Worm (Caenorhabditis elegans) whole organism, L3 larva: Measurements from ENCODE around the gene M02E1.1.

Source experiments
- ZK546.5 ChIP-seq: sonication (generic microtip); optimal IDR thresholded peaks from 2 replicates; lab custom pipeline; 2017; ENCODE audit warnings: missing biosample characterization, missing genetic modification characterization
- ama-1 ChIP-seq: fragments of 150-350 bp; optimal IDR thresholded peaks from 2 replicates; lab custom pipeline; 2018
- ceh-16 ChIP-seq: sonication (generic microtip); optimal IDR thresholded peaks from 2 replicates; lab custom pipeline; 2017; ENCODE audit warnings: missing biosample characterization, missing genetic modification characterization
- ceh-28 ChIP-seq: fragments of 150-350 bp; optimal IDR thresholded peaks from 2 replicates; lab custom pipeline; 2014; ENCODE audit warnings: missing biosample characterization, missing genetic modification reagents, missing genetic modification characterization
- ceh-82 ChIP-seq: fragments of 150-350 bp; optimal IDR thresholded peaks from 2 replicates; lab custom pipeline; 2014; ENCODE audit warnings: missing biosample characterization, missing genetic modification characterization
- ceh-9 ChIP-seq: sonication (generic microtip); optimal IDR thresholded peaks from 2 replicates; lab custom pipeline; 2018; ENCODE audit warnings: missing biosample characterization, missing genetic modification characterization
- daf-12 ChIP-seq: fragments of 150-350 bp; optimal IDR thresholded peaks from 2 replicates; lab custom pipeline; 2014; ENCODE audit warnings: missing biosample characterization, missing genetic modification reagents, missing genetic modification characterization
- egl-27 ChIP-seq: sonication (generic microtip); optimal IDR thresholded peaks from 4 replicates; lab custom pipeline; 2017; ENCODE audit warnings: missing biosample characterization, missing genetic modification reagents, missing genetic modification characterization
- egl-5 ChIP-seq: fragments of 150-350 bp; optimal IDR thresholded peaks from 2 replicates; lab custom pipeline; 2017; ENCODE audit warnings: missing biosample characterization, missing genetic modification reagents, missing genetic modification characterization, inconsistent platforms
- elt-2 ChIP-seq: sonication (generic microtip); optimal IDR thresholded peaks from 2 replicates; lab custom pipeline; 2016; ENCODE audit warnings: missing genetic modification reagents, mild to moderate bottlenecking, missing genetic modification characterization, missing compliant biosample characterization
- fkh-10 ChIP-seq: sonication (generic microtip); optimal IDR thresholded peaks from 2 replicates; lab custom pipeline; 2017; ENCODE audit warnings: missing biosample characterization, missing genetic modification reagents, missing genetic modification characterization
- fkh-2 ChIP-seq: fragments of 150-350 bp; optimal IDR thresholded peaks from 2 replicates; lab custom pipeline; 2014; ENCODE audit warnings: missing biosample characterization, missing genetic modification reagents, missing genetic modification characterization
- fos-1 ChIP-seq: fragments of 150-350 bp; optimal IDR thresholded peaks from 2 replicates; lab custom pipeline; 2014; ENCODE audit warnings: missing biosample characterization, missing genetic modification characterization
- hmg-11 ChIP-seq: sonication (generic microtip); optimal IDR thresholded peaks from 2 replicates; lab custom pipeline; 2016; ENCODE audit warnings: missing genetic modification characterization, missing compliant biosample characterization
- lin-39 ChIP-seq: fragments of 150-350 bp; optimal IDR thresholded peaks from 2 replicates; lab custom pipeline; 2018; ENCODE audit warnings: missing biosample characterization, missing genetic modification reagents, missing genetic modification characterization
- lsy-12 ChIP-seq: sonication (generic microtip); optimal IDR thresholded peaks from 2 replicates; lab custom pipeline; 2016; ENCODE audit warnings: mild to moderate bottlenecking, missing genetic modification characterization, missing compliant biosample characterization
- mdl-1 ChIP-seq: fragments of 150-350 bp; optimal IDR thresholded peaks from 2 replicates; lab custom pipeline; 2014; ENCODE audit warnings: missing biosample characterization, missing genetic modification characterization
- mml-1 ChIP-seq: fragments of 150-350 bp; sonication (generic microtip); optimal IDR thresholded peaks from 3 replicates; lab custom pipeline; 2014; ENCODE audit warnings: missing biosample characterization, missing genetic modification characterization
- nfya-1 ChIP-seq: sonication (generic microtip); optimal IDR thresholded peaks from 2 replicates; lab custom pipeline; 2017; ENCODE audit warnings: missing genetic modification characterization, mild to moderate bottlenecking, missing compliant biosample characterization, antibody characterized with exemption, moderate library complexity; ENCODE audit not compliant: insufficient read depth
- nhr-12 ChIP-seq: fragments of 150-350 bp; optimal IDR thresholded peaks from 2 replicates; lab custom pipeline; 2014; ENCODE audit warnings: missing biosample characterization, missing genetic modification characterization
- nhr-23 ChIP-seq: fragments of 150-350 bp; optimal IDR thresholded peaks from 2 replicates; lab custom pipeline; 2014; ENCODE audit warnings: missing biosample characterization, missing genetic modification reagents, missing genetic modification characterization
- nhr-237 ChIP-seq: fragments of 150-350 bp; optimal IDR thresholded peaks from 2 replicates; lab custom pipeline; 2014; ENCODE audit warnings: missing biosample characterization, missing genetic modification characterization
- nhr-25 ChIP-seq: sonication (generic microtip); optimal IDR thresholded peaks from 2 replicates; lab custom pipeline; 2017; ENCODE audit warnings: missing biosample characterization, missing genetic modification characterization
- nhr-43 ChIP-seq: sonication (generic microtip); optimal IDR thresholded peaks from 2 replicates; lab custom pipeline; 2016; ENCODE audit warnings: mild to moderate bottlenecking, missing genetic modification characterization, missing compliant biosample characterization; ENCODE audit not compliant: poor library complexity, severe bottlenecking
- nhr-76 ChIP-seq: fragments of 150-350 bp; sonication (generic microtip); optimal IDR thresholded peaks from 5 replicates; lab custom pipeline; 2014; ENCODE audit warnings: missing biosample characterization, missing genetic modification characterization
- nhr-77 ChIP-seq: fragments of 150-350 bp; optimal IDR thresholded peaks from 2 replicates; lab custom pipeline; 2014; ENCODE audit warnings: missing biosample characterization, missing genetic modification characterization
- pha-4 ChIP-seq: fragments of 150-350 bp; optimal IDR thresholded peaks from 2 replicates; lab custom pipeline; 2014; ENCODE audit warnings: missing biosample characterization, missing genetic modification reagents, missing genetic modification characterization
- pqm-1 ChIP-seq: fragments of 150-350 bp; optimal IDR thresholded peaks from 2 replicates; lab custom pipeline; 2017; ENCODE audit warnings: missing biosample characterization, missing genetic modification characterization, inconsistent platforms
- sea-2 ChIP-seq: fragments of 150-350 bp; sonication (generic microtip); optimal IDR thresholded peaks from 4 replicates; lab custom pipeline; 2014; ENCODE audit warnings: missing biosample characterization, missing genetic modification reagents, missing genetic modification characterization
- snpc-4 ChIP-seq: fragments of 150-350 bp; optimal IDR thresholded peaks from 2 replicates; lab custom pipeline; 2014; ENCODE audit warnings: missing biosample characterization, missing genetic modification characterization
- tbx-2 ChIP-seq: sonication (generic microtip); optimal IDR thresholded peaks from 2 replicates; lab custom pipeline; 2016; ENCODE audit warnings: mild to moderate bottlenecking, missing genetic modification characterization, missing compliant biosample characterization
- unc-39 ChIP-seq: sonication (generic microtip); optimal IDR thresholded peaks from 4 replicates; lab custom pipeline; 2017; ENCODE audit warnings: missing biosample characterization, missing genetic modification characterization
- unc-62 ChIP-seq: fragments of 150-350 bp; sonication (generic microtip); optimal IDR thresholded peaks from 4 replicates; lab custom pipeline; 2014; ENCODE audit warnings: missing biosample characterization, missing genetic modification reagents, missing genetic modification characterization
- ztf-11 ChIP-seq: fragments of 150-350 bp; optimal IDR thresholded peaks from 2 replicates; lab custom pipeline; 2014; ENCODE audit warnings: missing biosample characterization, missing genetic modification characterization
- ztf-4 ChIP-seq: fragments of 150-350 bp; optimal IDR thresholded peaks from 2 replicates; lab custom pipeline; 2014; ENCODE audit warnings: missing biosample characterization, missing genetic modification characterization

The M02E1.1 gene

ce11 chrX:353134-353669 is 27.3 kb downstream of the M02E1.1 start, which contains the start of gene sor-3 (continued):
- TF ChIP-seq ztf-11 (tag; lab: Kevin White, UChicago) (no peak), lsy-12 (tag; lab: Kevin White, UChicago) (peak; percentile 38), unc-39 (tag; lab: Kevin White, UChicago) (no peak), tbx-2 (tag; lab: Kevin White, UChicago) (peak; percentile 70), ceh-16 (peak; percentile 39), ama-1 (no peak), pha-4 (tag; lab: Kevin White, UChicago) (peak; percentile 84)

ce11 chrX:357792-358191 is 31.9 kb downstream of the M02E1.1 start, which contains the start of gene C04E7.1:
C04E7.1 (plus strand) TSS chrX:358092.
- TF ChIP-seq snpc-4 (tag; lab: Kevin White, UChicago) (no peak), fkh-10 (GFP tag; lab: Kevin White, UChicago) (no peak), nhr-237 (tag; lab: Kevin White, UChicago) (no peak), ceh-82 (no peak), fos-1 (tag; lab: Kevin White, UChicago) (no peak), egl-5 (tag; lab: Kevin White, UChicago) (no peak), ceh-16 (no peak), unc-62 (GFP tag; lab: Kevin White, UChicago) (no peak), lin-39 (tag; lab: Kevin White, UChicago) (no peak), ceh-9 (tag; lab: Kevin White, UChicago) (no peak), nfya-1 (tag; lab: Kevin White, UChicago) (no peak), nhr-76 (tag; lab: Kevin White, UChicago) (no peak), elt-2 (tag; lab: Kevin White, UChicago) (no peak), nhr-43 (tag; lab: Kevin White, UChicago) (no peak), ZK546.5 (tag; lab: Kevin White, UChicago) (no peak), mdl-1 (tag; lab: Kevin White, UChicago) (no peak), nhr-77 (tag; lab: Kevin White, UChicago) (no peak), egl-27 (tag; lab: Kevin White, UChicago) (no peak)
- TF ChIP-seq, all 47 proteins: peak for 0

ce11 chrX:360479-360878 is 34.6 kb downstream of the M02E1.1 start, which contains the start of gene C04E7.5:
C04E7.5 (plus strand) TSS chrX:360779.
- TF ChIP-seq daf-12 (tag; lab: Kevin White, UChicago) (no peak), nhr-12 (tag; lab: Kevin White, UChicago) (no peak), lsy-12 (tag; lab: Kevin White, UChicago) (no peak), nhr-25 (tag; lab: Kevin White, UChicago) (no peak), fkh-10 (GFP tag; lab: Kevin White, UChicago) (no peak), mml-1 (tag; lab: Kevin White, UChicago) (no peak), ceh-9 (tag; lab: Kevin White, UChicago) (no peak), unc-39 (tag; lab: Kevin White, UChicago) (no peak)

- TF ChIP-seq ama-1 (no peak), pqm-1 (no peak), hmg-11 (tag; lab: Kevin White, UChicago) (peak; percentile 55)
These were observed 44.0 kb downstream of the M02E1.1 start for ce11 chrX:369923-370322.

ce11 chrX:371761-372285 is 45.9 kb downstream of the M02E1.1 start, which contains the start of gene nrde-3:
nrde-3 (plus strand) TSS chrX:372235.
- TF ChIP-seq snpc-4 (tag; lab: Kevin White, UChicago) (no peak), mdl-1 (tag; lab: Kevin White, UChicago) (no peak), unc-62 (GFP tag; lab: Kevin White, UChicago) (no peak), nhr-77 (tag; lab: Kevin White, UChicago) (no peak), ztf-4 (tag; lab: Kevin White, UChicago) (no peak), ztf-11 (tag; lab: Kevin White, UChicago) (no peak), nhr-25 (tag; lab: Kevin White, UChicago) (no peak), nhr-43 (tag; lab: Kevin White, UChicago) (no peak), ceh-28 (no peak), nfya-1 (tag; lab: Kevin White, UChicago) (no peak), nhr-23 (tag; lab: Kevin White, UChicago) (no peak), hmg-11 (tag; lab: Kevin White, UChicago) (no peak), ama-1 (no peak), sea-2 (no peak), ceh-82 (no peak), nhr-237 (tag; lab: Kevin White, UChicago) (no peak), elt-2 (tag; lab: Kevin White, UChicago) (no peak), fos-1 (tag; lab: Kevin White, UChicago) (no peak), fkh-2 (no peak), egl-5 (tag; lab: Kevin White, UChicago) (no peak)
